Fruit fly (Drosophila melanogaster) whole organism, embryonic: ENCODE results near the gene GstZ1.

Experiments used
- Atf3 ChIP-seq: fragments of 200-800 bp; sonication (Bioruptor generic); optimal IDR thresholded peaks from 3 replicates; lab custom pipeline; 2016; ENCODE audit warnings: missing biosample characterization, missing genetic modification characterization
- CG10565 ChIP-seq: fragments of 200-800 bp; sonication (Bioruptor generic); optimal IDR thresholded peaks from 3 replicates; lab custom pipeline; 2016; ENCODE audit warnings: missing biosample characterization, mild to moderate bottlenecking, missing genetic modification characterization
- CG11560 ChIP-seq: fragments of 200-800 bp; sonication (Bioruptor generic); IDR thresholded peaks from 3 replicates; pipeline ENCODE4 v1.3.6; 2022; ENCODE audit warnings: missing biosample characterization, missing genetic modification characterization
- CG1233 ChIP-seq: fragments of 200-800 bp; sonication (Bioruptor generic); optimal IDR thresholded peaks from 4 replicates; lab custom pipeline; 2018; ENCODE audit warnings: missing biosample characterization, mild to moderate bottlenecking, missing genetic modification characterization
- CG12744 ChIP-seq: fragments of 200-800 bp; sonication (Bioruptor generic); optimal IDR thresholded peaks from 2 replicates; lab custom pipeline; 2016; ENCODE audit warnings: missing biosample characterization, missing genetic modification characterization
- CG13424 ChIP-seq: fragments of 200-800 bp; sonication (Bioruptor generic); optimal IDR thresholded peaks from 2 replicates; lab custom pipeline; 2019; ENCODE audit warnings: missing biosample characterization, mild to moderate bottlenecking, missing genetic modification characterization, moderate library complexity
- CG13894 ChIP-seq: fragments of 200-800 bp; sonication (Bioruptor generic); optimal IDR thresholded peaks from 3 replicates; lab custom pipeline; 2018; ENCODE audit warnings: missing biosample characterization, mild to moderate bottlenecking, missing genetic modification characterization, moderate library complexity
- CG15514 ChIP-seq: fragments of 200-800 bp; sonication (Bioruptor generic); optimal IDR thresholded peaks from 3 replicates; lab custom pipeline; 2017; ENCODE audit warnings: missing biosample characterization, missing genetic modification characterization, mild to moderate bottlenecking, moderate library complexity, missing genetic modification reagents
- CG1603 ChIP-seq: fragments of 200-800 bp; sonication (Bioruptor generic); optimal IDR thresholded peaks from 2 replicates; lab custom pipeline; 2019; ENCODE audit warnings: missing biosample characterization, mild to moderate bottlenecking, missing genetic modification characterization, moderate library complexity
- CG16813 ChIP-seq: fragments of 200-800 bp; sonication (Bioruptor generic); IDR thresholded peaks from 3 replicates; pipeline ENCODE4 v1.3.6; 2022; ENCODE audit warnings: missing biosample characterization, missing genetic modification characterization; ENCODE audit not compliant: partially characterized antibody
- CG17359 ChIP-seq: fragments of 200-800 bp; sonication (Bioruptor generic); optimal IDR thresholded peaks from 3 replicates; lab custom pipeline; 2018; ENCODE audit warnings: missing biosample characterization, mild to moderate bottlenecking, missing genetic modification characterization, moderate library complexity
- CG17568 ChIP-seq: fragments of 200-800 bp; sonication (Bioruptor generic); optimal IDR thresholded peaks from 2 replicates; lab custom pipeline; 2018; ENCODE audit warnings: missing biosample characterization, mild to moderate bottlenecking, missing genetic modification characterization, moderate library complexity
- CG18262 ChIP-seq: fragments of 200-800 bp; optimal IDR thresholded peaks from 3 replicates; lab custom pipeline; 2019; ENCODE audit warnings: missing biosample characterization, mild to moderate bottlenecking, missing genetic modification characterization, moderate library complexity
- CG2116 ChIP-seq: fragments of 200-800 bp; sonication (Bioruptor generic); optimal IDR thresholded peaks from 3 replicates; lab custom pipeline; 2018; ENCODE audit warnings: missing biosample characterization, mild to moderate bottlenecking, missing genetic modification characterization
- CG31441 ChIP-seq: fragments of 200-800 bp; sonication (Bioruptor generic); IDR thresholded peaks from 2 replicates; pipeline ENCODE4 v1.3.6; 2022; ENCODE audit warnings: missing biosample characterization, missing genetic modification characterization
- CG33213 ChIP-seq: fragments of 200-800 bp; sonication (Bioruptor generic); optimal IDR thresholded peaks from 3 replicates; lab custom pipeline; 2016; ENCODE audit warnings: missing biosample characterization, missing genetic modification characterization
- CG4617 ChIP-seq: fragments of 200-800 bp; sonication (Bioruptor generic); optimal IDR thresholded peaks from 3 replicates; lab custom pipeline; 2016; ENCODE audit warnings: missing biosample characterization, missing genetic modification characterization, borderline replicate concordance
- CG5953 ChIP-seq: fragments of 200-800 bp; sonication (Bioruptor generic); IDR thresholded peaks from 2 replicates; pipeline ENCODE4 v1.3.6; 2022; ENCODE audit warnings: missing biosample characterization, missing genetic modification characterization
- CG6791 ChIP-seq: fragments of 200-800 bp; sonication (Bioruptor generic); IDR thresholded peaks from 3 replicates; pipeline ENCODE4 v1.3.6; 2022; ENCODE audit warnings: missing biosample characterization, missing genetic modification characterization; ENCODE audit not compliant: partially characterized antibody
- CG7745 ChIP-seq: fragments of 200-800 bp; sonication (Bioruptor generic); optimal IDR thresholded peaks from 2 replicates; lab custom pipeline; 2018; ENCODE audit warnings: missing biosample characterization, mild to moderate bottlenecking, missing genetic modification characterization, moderate library complexity
- CG7963 ChIP-seq: fragments of 200-800 bp; sonication (Bioruptor generic); IDR thresholded peaks from 3 replicates; pipeline ENCODE4 v1.3.6; 2022; ENCODE audit warnings: missing biosample characterization, missing genetic modification characterization; ENCODE audit not compliant: partially characterized antibody
- CG8290 ChIP-seq, 3 experiments: fragments of 200-800 bp; sonication (Bioruptor generic); optimal IDR thresholded peaks; 2 replicates each; lab custom pipeline; 2016 to 2019; ENCODE audit warnings: missing biosample characterization in 3 of 3, missing genetic modification characterization in 3 of 3, mild to moderate bottlenecking in 2 of 3, moderate library complexity in 1 of 3
- CHES-1-like ChIP-seq: fragments of 200-800 bp; sonication (Bioruptor generic); optimal IDR thresholded peaks from 2 replicates; lab custom pipeline; 2016; ENCODE audit warnings: missing biosample characterization, missing genetic modification characterization
- D19A ChIP-seq: fragments of 200-800 bp; optimal IDR thresholded peaks from 3 replicates; lab custom pipeline; 2019; ENCODE audit warnings: missing biosample characterization, mild to moderate bottlenecking, missing genetic modification characterization, moderate library complexity
- Dll ChIP-seq: fragments of 200-800 bp; sonication (Bioruptor generic); IDR thresholded peaks from 4 replicates; pipeline ENCODE4 v1.3.6; 2022; ENCODE audit warnings: missing biosample characterization, missing genetic modification characterization; ENCODE audit not compliant: partially characterized antibody
- Doc3 ChIP-seq: fragments of 200-800 bp; sonication (Bioruptor generic); IDR thresholded peaks from 3 replicates; pipeline ENCODE4 v1.3.6; 2022; ENCODE audit warnings: missing biosample characterization, missing genetic modification characterization; ENCODE audit not compliant: partially characterized antibody
- Dref ChIP-seq: fragments of 200-800 bp; sonication (Bioruptor generic); IDR thresholded peaks from 2 replicates; pipeline ENCODE4 v1.3.6; 2022; ENCODE audit warnings: missing biosample characterization, missing genetic modification characterization
- E2f2 ChIP-seq: fragments of 200-800 bp; sonication (Bioruptor generic); IDR thresholded peaks from 2 replicates; pipeline ENCODE4 v1.3.6; 2022; ENCODE audit warnings: missing biosample characterization, missing genetic modification characterization
- Elba2 ChIP-seq: fragments of 200-800 bp; sonication (Bioruptor generic); optimal IDR thresholded peaks from 3 replicates; lab custom pipeline; 2016; ENCODE audit warnings: missing biosample characterization, missing genetic modification characterization
- Max ChIP-seq: fragments of 200-800 bp; sonication (Bioruptor generic); optimal IDR thresholded peaks from 2 replicates; lab custom pipeline; 2016; ENCODE audit warnings: missing biosample characterization, mild to moderate bottlenecking, missing genetic modification characterization
- Myb ChIP-seq: fragments of 200-800 bp; sonication (Bioruptor generic); optimal IDR thresholded peaks from 2 replicates; lab custom pipeline; 2016; ENCODE audit warnings: missing biosample characterization, missing genetic modification characterization
- Opbp ChIP-seq: fragments of 200-800 bp; sonication (Bioruptor generic); IDR thresholded peaks from 3 replicates; pipeline ENCODE4 v1.3.6; 2022; ENCODE audit warnings: missing biosample characterization, missing genetic modification characterization; ENCODE audit not compliant: partially characterized antibody
- PHDP ChIP-seq: fragments of 200-800 bp; sonication (Bioruptor generic); optimal IDR thresholded peaks from 3 replicates; lab custom pipeline; 2018; ENCODE audit warnings: missing biosample characterization, mild to moderate bottlenecking, missing genetic modification characterization, moderate library complexity
- Rfx ChIP-seq: fragments of 200-800 bp; sonication (Bioruptor generic); IDR thresholded peaks from 2 replicates; pipeline ENCODE4 v1.3.6; 2022; ENCODE audit warnings: missing biosample characterization, missing genetic modification characterization
- Ssrp ChIP-seq: fragments of 200-800 bp; sonication (Bioruptor generic); optimal IDR thresholded peaks from 2 replicates; lab custom pipeline; 2018; ENCODE audit warnings: missing biosample characterization, mild to moderate bottlenecking, missing genetic modification characterization, moderate library complexity
- Vsx1 ChIP-seq: fragments of 200-800 bp; sonication (Bioruptor generic); optimal IDR thresholded peaks from 2 replicates; lab custom pipeline; 2017; ENCODE audit warnings: missing biosample characterization, mild to moderate bottlenecking, missing genetic modification characterization, missing genetic modification reagents
- cg ChIP-seq: fragments of 200-800 bp; sonication (Bioruptor generic); optimal IDR thresholded peaks from 3 replicates; lab custom pipeline; 2019; ENCODE audit warnings: missing biosample characterization, mild to moderate bottlenecking, missing genetic modification characterization, moderate library complexity
- chinmo ChIP-seq: fragments of 200-800 bp; sonication (Bioruptor generic); IDR thresholded peaks from 4 replicates; pipeline ENCODE4 v1.3.6; 2022; ENCODE audit warnings: missing biosample characterization, missing genetic modification characterization; ENCODE audit not compliant: partially characterized antibody
- gro ChIP-seq: fragments of 200-800 bp; sonication (Bioruptor generic); optimal IDR thresholded peaks from 2 replicates; lab custom pipeline; 2016; ENCODE audit warnings: missing biosample characterization, missing genetic modification characterization
- inv ChIP-seq: fragments of 200-800 bp; sonication (Bioruptor generic); IDR thresholded peaks from 2 replicates; pipeline ENCODE4 v1.3.6; 2022; ENCODE audit warnings: missing biosample characterization, missing genetic modification characterization; ENCODE audit not compliant: partially characterized antibody
- pita ChIP-seq: fragments of 200-800 bp; sonication (Bioruptor generic); optimal IDR thresholded peaks from 2 replicates; lab custom pipeline; 2017; ENCODE audit warnings: missing biosample characterization, mild to moderate bottlenecking, missing genetic modification characterization
- pros ChIP-seq: fragments of 200-800 bp; sonication (Bioruptor generic); optimal IDR thresholded peaks from 3 replicates; lab custom pipeline; 2019; ENCODE audit warnings: missing biosample characterization, mild to moderate bottlenecking, missing genetic modification characterization, moderate library complexity
- sim ChIP-seq: fragments of 200-800 bp; sonication (Bioruptor generic); IDR thresholded peaks from 2 replicates; pipeline ENCODE4 v1.3.6; 2022; ENCODE audit warnings: missing biosample characterization, missing genetic modification characterization
- sna ChIP-seq: fragments of 200-800 bp; sonication (Bioruptor generic); IDR thresholded peaks from 2 replicates; pipeline ENCODE4 v1.3.6; 2022; ENCODE audit warnings: missing biosample characterization, missing genetic modification characterization; ENCODE audit not compliant: partially characterized antibody
- ssp ChIP-seq: fragments of 200-800 bp; sonication (Bioruptor generic); IDR thresholded peaks from 2 replicates; pipeline ENCODE4 v1.3.6; 2022; ENCODE audit warnings: missing biosample characterization, missing genetic modification characterization
- sug ChIP-seq: fragments of 200-800 bp; optimal IDR thresholded peaks from 2 replicates; lab custom pipeline; 2019; ENCODE audit warnings: missing biosample characterization, mild to moderate bottlenecking, missing genetic modification characterization, moderate library complexity
- trem ChIP-seq: fragments of 200-800 bp; optimal IDR thresholded peaks from 3 replicates; lab custom pipeline; 2019; ENCODE audit warnings: missing biosample characterization, mild to moderate bottlenecking, missing genetic modification characterization, moderate library complexity
- zen ChIP-seq: fragments of 200-800 bp; sonication (Bioruptor generic); optimal IDR thresholded peaks from 3 replicates; lab custom pipeline; 2018; ENCODE audit warnings: missing biosample characterization, mild to moderate bottlenecking, missing genetic modification characterization, moderate library complexity

GstZ1 gene

DNA sequence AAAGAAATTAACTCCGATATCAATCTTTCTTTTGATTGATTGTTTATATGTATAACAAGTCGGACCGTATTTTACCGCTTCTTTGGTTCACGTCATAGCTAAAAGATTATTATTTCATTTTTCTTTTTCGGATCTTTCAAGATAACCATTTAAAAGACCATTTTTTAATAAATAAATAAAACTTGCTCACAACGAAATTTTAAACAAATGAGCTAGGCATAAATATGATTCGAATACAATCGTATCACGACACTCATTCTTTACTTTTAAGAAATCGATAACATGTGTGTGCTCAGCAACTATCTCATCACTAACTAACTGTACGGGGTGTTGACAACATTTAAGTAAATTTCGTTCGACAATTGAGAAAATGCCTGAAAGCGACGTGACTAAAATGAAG is 48.0 kb upstream of the GstZ1 start, which contains the start of gene CG8149 (continued):
- no peak for TF ChIP-seq Elba2 (GFP tag; lab: Kevin White, UChicago)
- TF ChIP-seq trem (tag; lab: Kevin White, UChicago) = peak; percentile 85
- TF ChIP-seq CG18262 = peak; percentile 27
- peak; percentile 43 for TF ChIP-seq CG4617 (GFP tag; lab: Kevin White, UChicago)
- TF ChIP-seq CG13424 (tag; lab: Kevin White, UChicago) = peak; percentile 44
- peak; percentile 82 for TF ChIP-seq CG7963
- no peak for TF ChIP-seq CG5953 (GFP tag; lab: Robert Waterston, UW)
- TF ChIP-seq sug = peak; percentile 41
- peak; percentile 18 for TF ChIP-seq CG1233 (GFP tag; lab: Kevin White, UChicago)
- TF ChIP-seq Max (GFP tag; lab: Kevin White, UChicago) = peak; percentile 40
- no peak for TF ChIP-seq pros (GFP tag; lab: Kevin White, UChicago)
- peak; percentile 15 for TF ChIP-seq Ssrp (tag; lab: Kevin White, UChicago)
- peak; percentile 20; the same call in 1 of the 2 replicates for TF ChIP-seq Rfx (GFP tag; lab: Robert Waterston, UW)
- TF ChIP-seq CG17359 = no peak
- peak; percentile 82 for TF ChIP-seq Dref (GFP tag; lab: Robert Waterston, UW)
- peak; percentile 1 for TF ChIP-seq CHES-1-like
- peak; percentile 75 for TF ChIP-seq E2f2
- peak; percentile 25 for TF ChIP-seq CG17568 (GFP tag; lab: Kevin White, UChicago)
- TF ChIP-seq CG10565 (GFP tag; lab: Kevin White, UChicago) = no peak
- TF ChIP-seq CG12744 = no peak
- peak; percentile 8 for TF ChIP-seq Myb (GFP tag; lab: Kevin White, UChicago)
- TF ChIP-seq CG16813 = peak; percentile 80
- peak; percentile 15 for TF ChIP-seq cg (GFP tag; lab: Kevin White, UChicago)
- no peak for TF ChIP-seq CG8290 (GFP tag; optimal IDR thresholded peaks at IDR 0.05; lab: Kevin White, UChicago)
- no peak for TF ChIP-seq CG8290 (tag; optimal IDR thresholded peaks at IDR 0.05; lab: Kevin White, UChicago)
- no peak for TF ChIP-seq Atf3 (GFP tag; lab: Kevin White, UChicago)
- TF ChIP-seq sna (GFP tag; lab: Robert Waterston, UW) = peak; percentile 96
- TF ChIP-seq Opbp = peak; percentile 77; the same call in 2 of the 3 replicates
- no peak for TF ChIP-seq sim (GFP tag; lab: Robert Waterston, UW)
- peak; percentile 36 for TF ChIP-seq gro (GFP tag; lab: Kevin White, UChicago)
- peak; percentile 45; the same call in 1 of the 2 replicates for TF ChIP-seq CG31441 (GFP tag; lab: Robert Waterston, UW)
- TF ChIP-seq CG15514 (GFP tag; lab: Kevin White, UChicago) = peak; percentile 73
- peak; percentile 97 for TF ChIP-seq Dll (GFP tag; lab: Robert Waterston, UW)
- TF ChIP-seq CG33213 (GFP tag; lab: Kevin White, UChicago) = peak; percentile 48
- peak; percentile 68 for TF ChIP-seq zen (tag; lab: Kevin White, UChicago)
- peak; percentile 47 for TF ChIP-seq CG13894 (tag; lab: Kevin White, UChicago)
- TF ChIP-seq CG7745 (tag; lab: Kevin White, UChicago) = peak; percentile 19
- TF ChIP-seq CG11560 = peak; percentile 93
- TF ChIP-seq CG6791 = peak; percentile 93
- 0 out of 4 replicates have a peak, but pooled peaks have one; percentile 36 for TF ChIP-seq chinmo
- TF ChIP-seq Doc3 (GFP tag; lab: Robert Waterston, UW) = peak; percentile 97
- peak; percentile 83 for TF ChIP-seq CG2116 (GFP tag; lab: Kevin White, UChicago)
- no peak for TF ChIP-seq ssp
- peak; percentile 35 for TF ChIP-seq CG1603 (tag; lab: Kevin White, UChicago)
- peak; percentile 56 for TF ChIP-seq pita (GFP tag; lab: Kevin White, UChicago)
- TF ChIP-seq Vsx1 (GFP tag; lab: Kevin White, UChicago) = peak; percentile 69
- peak; percentile 41 for TF ChIP-seq PHDP
- peak; percentile 77 for TF ChIP-seq inv (GFP tag; lab: Robert Waterston, UW)
- peak; percentile 13 for TF ChIP-seq D19A (tag; lab: Kevin White, UChicago)
